Worm (Caenorhabditis elegans) whole organism, late embryonic: ENCODE measurements around the gene Y16B4A.2.

ENCODE experiments used
- fkh-10 ChIP-seq: fragments of 150-350 bp; optimal IDR thresholded peaks from 2 replicates; lab custom pipeline; 2014; ENCODE audit warnings: missing biosample characterization, missing genetic modification reagents, missing genetic modification characterization
- hlh-30 ChIP-seq: sonication (generic microtip); optimal IDR thresholded peaks from 2 replicates; lab custom pipeline; 2017; ENCODE audit warnings: antibody characterized with exemption, missing genetic modification characterization, missing compliant biosample characterization; ENCODE audit not compliant: insufficient read depth
- nhr-11 ChIP-seq: fragments of 150-350 bp; optimal IDR thresholded peaks from 2 replicates; lab custom pipeline; 2014; ENCODE audit warnings: missing biosample characterization, missing genetic modification characterization
- pag-3 ChIP-seq: sonication (generic microtip); optimal IDR thresholded peaks from 2 replicates; lab custom pipeline; 2016; ENCODE audit warnings: missing compliant biosample characterization, missing genetic modification characterization, borderline replicate concordance
- tbx-2 ChIP-seq: sonication (generic microtip); optimal IDR thresholded peaks from 2 replicates; lab custom pipeline; 2016; ENCODE audit warnings: missing genetic modification characterization, missing compliant biosample characterization

DNA sequence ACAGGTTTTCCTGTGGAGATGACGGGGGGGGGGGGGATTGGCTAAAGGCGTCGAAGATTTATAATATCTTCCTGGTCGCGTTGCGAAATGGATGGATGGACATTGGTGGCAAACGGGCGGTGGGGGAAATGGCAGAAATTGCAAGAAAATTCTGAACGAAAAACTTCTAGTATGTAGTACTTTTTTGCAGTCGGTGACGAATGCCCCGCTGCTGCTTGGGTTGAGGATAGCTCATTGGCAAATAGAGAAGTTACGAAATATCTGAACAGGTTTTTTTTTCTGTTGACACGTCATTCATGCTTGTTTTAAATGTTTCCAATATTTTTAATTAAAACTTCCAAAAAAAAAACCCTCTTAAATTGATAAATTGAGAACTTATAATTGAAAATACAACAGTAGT is 47.8 kb upstream of the Y16B4A.2 start:
- TF ChIP-seq nhr-11 (tag; lab: Kevin White, UChicago) (no peak), tbx-2 (tag; lab: Kevin White, UChicago) (no peak), pag-3 (tag; lab: Kevin White, UChicago) (no peak), hlh-30 (tag; lab: Kevin White, UChicago) (no peak), fkh-10 (GFP tag; lab: Kevin White, UChicago) (no peak)
